Worm (Caenorhabditis elegans) whole organism, L2 larva: ENCODE results near the gene K10B3.5.

ENCODE experiments used
- C34F6.9 ChIP-seq: fragments of 150-350 bp; optimal IDR thresholded peaks from 2 replicates; lab custom pipeline; 2014; ENCODE audit warnings: missing biosample characterization, missing genetic modification characterization
- F13H6.1 ChIP-seq: sonication (generic microtip); optimal IDR thresholded peaks from 2 replicates; lab custom pipeline; 2016; ENCODE audit warnings: missing genetic modification characterization, missing compliant biosample characterization
- R02D3.7 ChIP-seq: fragments of 150-350 bp; optimal IDR thresholded peaks from 2 replicates; lab custom pipeline; 2014; ENCODE audit warnings: missing biosample characterization, missing genetic modification characterization
- Y55F3AM.14 ChIP-seq: fragments of 200-800 bp; sonication (Bioruptor generic); optimal IDR thresholded peaks from 2 replicates; lab custom pipeline; 2018; ENCODE audit warnings: mild to moderate bottlenecking, missing genetic modification characterization, missing compliant biosample characterization
- ZK546.5 ChIP-seq: sonication (generic microtip); optimal IDR thresholded peaks from 2 replicates; lab custom pipeline; 2017; ENCODE audit warnings: missing biosample characterization, missing genetic modification characterization
- alr-1 ChIP-seq: fragments of 150-350 bp; optimal IDR thresholded peaks from 2 replicates; lab custom pipeline; 2014; ENCODE audit warnings: missing biosample characterization, missing genetic modification characterization
- aly-2 ChIP-seq: fragments of 150-350 bp; optimal IDR thresholded peaks from 2 replicates; lab custom pipeline; 2014; ENCODE audit warnings: missing biosample characterization, missing genetic modification characterization
- ama-1 ChIP-seq: fragments of 150-350 bp; optimal IDR thresholded peaks from 2 replicates; lab custom pipeline; 2018; ENCODE audit warnings: inconsistent platforms
- blmp-1 ChIP-seq: sonication (generic microtip); optimal IDR thresholded peaks from 2 replicates; lab custom pipeline; 2017; ENCODE audit warnings: missing genetic modification characterization, mild to moderate bottlenecking, missing compliant biosample characterization, antibody characterized with exemption, moderate library complexity; ENCODE audit not compliant: insufficient read depth
- ceh-16 ChIP-seq: fragments of 150-350 bp; optimal IDR thresholded peaks from 2 replicates; lab custom pipeline; 2014; ENCODE audit warnings: missing biosample characterization, missing genetic modification characterization
- ceh-82 ChIP-seq: fragments of 150-350 bp; optimal IDR thresholded peaks from 2 replicates; lab custom pipeline; 2014; ENCODE audit warnings: missing biosample characterization, missing genetic modification characterization
- crh-2 ChIP-seq: sonication (generic microtip); optimal IDR thresholded peaks from 2 replicates; lab custom pipeline; 2017; ENCODE audit warnings: missing biosample characterization, missing genetic modification characterization
- dmd-4 ChIP-seq: sonication (generic microtip); optimal IDR thresholded peaks from 2 replicates; lab custom pipeline; 2017; ENCODE audit warnings: missing biosample characterization, missing genetic modification characterization
- egl-27 ChIP-seq: sonication (generic microtip); optimal IDR thresholded peaks from 3 replicates; lab custom pipeline; 2017; ENCODE audit warnings: missing biosample characterization, missing genetic modification reagents, missing genetic modification characterization
- elt-1 ChIP-seq: fragments of 150-350 bp; optimal IDR thresholded peaks from 2 replicates; lab custom pipeline; 2014; ENCODE audit warnings: missing biosample characterization, missing genetic modification characterization
- elt-3 ChIP-seq: sonication (generic microtip); optimal IDR thresholded peaks from 2 replicates; lab custom pipeline; 2017; ENCODE audit warnings: missing biosample characterization, missing genetic modification characterization
- fos-1 ChIP-seq: fragments of 150-350 bp; optimal IDR thresholded peaks from 2 replicates; lab custom pipeline; 2014; ENCODE audit warnings: missing biosample characterization, missing genetic modification characterization
- gmeb-1 ChIP-seq: fragments of 150-350 bp; optimal IDR thresholded peaks from 2 replicates; lab custom pipeline; 2014; ENCODE audit warnings: missing biosample characterization, missing genetic modification characterization
- lin-11 ChIP-seq: fragments of 150-350 bp; sonication (generic microtip); optimal IDR thresholded peaks from 2 replicates; lab custom pipeline; 2014; ENCODE audit warnings: missing biosample characterization, missing genetic modification characterization, inconsistent platforms, mixed read lengths
- lin-13 ChIP-seq: fragments of 150-350 bp; optimal IDR thresholded peaks from 2 replicates; lab custom pipeline; 2014; ENCODE audit warnings: missing biosample characterization, missing genetic modification reagents, missing genetic modification characterization
- lin-39 ChIP-seq: fragments of 150-350 bp; optimal IDR thresholded peaks from 2 replicates; lab custom pipeline; 2014; ENCODE audit warnings: missing biosample characterization, missing genetic modification reagents, missing genetic modification characterization
- lsy-2 ChIP-seq, 2 experiments: fragments of 150-350 bp in 1 of 2; sonication (generic microtip) in 1 of 2; optimal IDR thresholded peaks; 2 replicates each; lab custom pipeline; 2014 to 2017; ENCODE audit warnings: missing biosample characterization in 2 of 2, missing genetic modification characterization in 2 of 2
- mab-5 ChIP-seq: fragments of 150-350 bp; optimal IDR thresholded peaks from 2 replicates; lab custom pipeline; 2014; ENCODE audit warnings: missing biosample characterization, missing genetic modification characterization
- mbf-1 ChIP-seq: sonication (generic microtip); optimal IDR thresholded peaks from 2 replicates; lab custom pipeline; 2017; ENCODE audit warnings: missing biosample characterization, missing genetic modification characterization
- mdl-1 ChIP-seq, 2 experiments: fragments of 150-350 bp in 1 of 2; sonication (generic microtip) in 1 of 2; optimal IDR thresholded peaks; 2 replicates each; lab custom pipeline; 2017; ENCODE audit warnings: missing biosample characterization in 2 of 2, missing genetic modification characterization in 2 of 2
- nhr-10 ChIP-seq: sonication (generic microtip); optimal IDR thresholded peaks from 2 replicates; lab custom pipeline; 2017; ENCODE audit warnings: missing biosample characterization, missing genetic modification characterization
- nhr-11 ChIP-seq: fragments of 150-350 bp; optimal IDR thresholded peaks from 2 replicates; lab custom pipeline; 2014; ENCODE audit warnings: missing biosample characterization, missing genetic modification characterization
- nhr-12 ChIP-seq: fragments of 150-350 bp; optimal IDR thresholded peaks from 2 replicates; lab custom pipeline; 2014; ENCODE audit warnings: missing biosample characterization, missing genetic modification characterization
- nhr-129 ChIP-seq: fragments of 150-350 bp; optimal IDR thresholded peaks from 2 replicates; lab custom pipeline; 2014; ENCODE audit warnings: missing biosample characterization, missing genetic modification characterization
- nhr-21 ChIP-seq: fragments of 150-350 bp; optimal IDR thresholded peaks from 2 replicates; lab custom pipeline; 2014; ENCODE audit warnings: missing biosample characterization, missing genetic modification characterization
- nhr-23 ChIP-seq: fragments of 150-350 bp; optimal IDR thresholded peaks from 2 replicates; lab custom pipeline; 2014; ENCODE audit warnings: missing biosample characterization, missing genetic modification reagents, missing genetic modification characterization
- nhr-237 ChIP-seq: fragments of 150-350 bp; optimal IDR thresholded peaks from 2 replicates; lab custom pipeline; 2014; ENCODE audit warnings: missing biosample characterization, missing genetic modification characterization
- nhr-25 ChIP-seq: fragments of 150-350 bp; sonication (generic microtip); optimal IDR thresholded peaks from 3 replicates; lab custom pipeline; 2014; ENCODE audit warnings: missing biosample characterization, missing genetic modification characterization
- nhr-6 ChIP-seq: fragments of 150-350 bp; optimal IDR thresholded peaks from 2 replicates; lab custom pipeline; 2014; ENCODE audit warnings: missing biosample characterization, missing genetic modification characterization
- nhr-77 ChIP-seq: fragments of 150-350 bp; optimal IDR thresholded peaks from 2 replicates; lab custom pipeline; 2014; ENCODE audit warnings: missing biosample characterization, missing genetic modification characterization
- peb-1 ChIP-seq: fragments of 150-350 bp; optimal IDR thresholded peaks from 2 replicates; lab custom pipeline; 2014; ENCODE audit warnings: missing biosample characterization, missing genetic modification characterization
- sem-4 ChIP-seq: fragments of 150-350 bp; optimal IDR thresholded peaks from 2 replicates; lab custom pipeline; 2014; ENCODE audit warnings: missing biosample characterization, missing genetic modification reagents, missing genetic modification characterization
- skn-1 ChIP-seq: sonication (generic microtip); optimal IDR thresholded peaks from 2 replicates; lab custom pipeline; 2017; ENCODE audit warnings: missing biosample characterization, missing genetic modification characterization
- sma-3 ChIP-seq: sonication (generic microtip); optimal IDR thresholded peaks from 2 replicates; lab custom pipeline; 2016; ENCODE audit warnings: missing genetic modification reagents, missing genetic modification characterization, missing compliant biosample characterization
- sma-9 ChIP-seq, 2 experiments: fragments of 150-350 bp in 1 of 2; sonication (generic microtip) in 1 of 2; optimal IDR thresholded peaks; 2 replicates each; lab custom pipeline; 2014 to 2016; ENCODE audit warnings: missing genetic modification characterization in 2 of 2, mild to moderate bottlenecking in 1 of 2, missing biosample characterization in 1 of 2, missing compliant biosample characterization in 1 of 2, missing genetic modification reagents in 1 of 2, moderate library complexity in 1 of 2
- snpc-4 ChIP-seq: fragments of 150-350 bp; optimal IDR thresholded peaks from 2 replicates; lab custom pipeline; 2014; ENCODE audit warnings: missing biosample characterization, missing genetic modification characterization
- unc-39 ChIP-seq: fragments of 150-350 bp; optimal IDR thresholded peaks from 2 replicates; lab custom pipeline; 2014; ENCODE audit warnings: missing biosample characterization, missing genetic modification characterization
- unc-55 ChIP-seq: fragments of 150-350 bp; sonication (generic microtip); optimal IDR thresholded peaks from 3 replicates; lab custom pipeline; 2014; ENCODE audit warnings: missing biosample characterization, missing genetic modification reagents, missing genetic modification characterization
- unc-62 ChIP-seq: fragments of 150-350 bp; optimal IDR thresholded peaks from 2 replicates; lab custom pipeline; 2014; ENCODE audit warnings: missing biosample characterization, missing genetic modification reagents, missing genetic modification characterization
- zag-1 ChIP-seq: fragments of 150-350 bp; optimal IDR thresholded peaks from 2 replicates; lab custom pipeline; 2014; ENCODE audit warnings: missing biosample characterization, missing genetic modification characterization
- ztf-1 ChIP-seq: fragments of 200-800 bp; sonication (Bioruptor generic); conservative IDR thresholded peaks from 2 replicates; pipeline ENCODE4 v1.3.6; 2022; ENCODE audit warnings: missing genetic modification characterization, missing compliant biosample characterization
- ztf-11 ChIP-seq: sonication (generic microtip); optimal IDR thresholded peaks from 2 replicates; lab custom pipeline; 2017; ENCODE audit warnings: missing biosample characterization, missing genetic modification characterization
- ztf-4 ChIP-seq: fragments of 150-350 bp; optimal IDR thresholded peaks from 2 replicates; lab custom pipeline; 2014; ENCODE audit warnings: missing biosample characterization, missing genetic modification characterization

The K10B3.5 gene

ce11 chrX:3102165-3102564, 4.1 kb downstream of the K10B3.5 start, which contains the start of gene ztf-13 (continued):
- TF ChIP-seq ztf-1 (GFP tag; lab: Robert Waterston, UW), result no peak
- TF ChIP-seq mdl-1 (tag; optimal IDR thresholded peaks at IDR 0.05; lab: Kevin White, UChicago), result no peak
- no peak for TF ChIP-seq lin-11 (tag; lab: Kevin White, UChicago)
- peak; percentile 52 for TF ChIP-seq sma-9 (GFP tag; optimal IDR thresholded peaks at IDR 0.05; lab: Kevin White, UChicago)
- no peak for TF ChIP-seq sma-9 (tag; optimal IDR thresholded peaks at IDR 0.05; lab: Kevin White, UChicago)
- TF ChIP-seq, all 48 proteins: peak for 10

DNA sequence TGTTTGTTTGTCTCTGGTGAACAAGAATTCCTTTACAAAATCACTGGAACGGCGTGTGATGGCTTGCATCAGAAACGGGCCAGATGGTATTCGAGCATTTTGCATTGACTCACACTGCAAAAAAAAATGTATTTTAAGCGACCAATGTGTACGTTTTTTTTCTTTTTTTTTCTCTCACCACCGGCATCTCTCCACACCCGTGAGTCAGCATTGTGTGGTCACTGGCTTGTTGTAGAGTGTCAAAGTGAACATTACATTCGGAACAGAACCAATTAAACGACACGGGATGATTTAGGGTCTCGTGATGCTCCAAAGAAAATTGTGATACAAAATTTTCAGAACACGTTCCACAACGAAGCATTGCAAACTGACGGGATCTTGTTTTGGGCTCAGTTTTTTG, 4.7 kb downstream of the K10B3.5 start:
- TF ChIP-seq fos-1 (tag; lab: Kevin White, UChicago), result peak; percentile 48
- TF ChIP-seq mbf-1 (tag; lab: Kevin White, UChicago), result no peak
- no peak for TF ChIP-seq egl-27 (tag; lab: Kevin White, UChicago)
- TF ChIP-seq C34F6.9 (tag; lab: Kevin White, UChicago), result peak; percentile 22
- peak; percentile 16 for TF ChIP-seq nhr-129 (tag; lab: Kevin White, UChicago)

DNA sequence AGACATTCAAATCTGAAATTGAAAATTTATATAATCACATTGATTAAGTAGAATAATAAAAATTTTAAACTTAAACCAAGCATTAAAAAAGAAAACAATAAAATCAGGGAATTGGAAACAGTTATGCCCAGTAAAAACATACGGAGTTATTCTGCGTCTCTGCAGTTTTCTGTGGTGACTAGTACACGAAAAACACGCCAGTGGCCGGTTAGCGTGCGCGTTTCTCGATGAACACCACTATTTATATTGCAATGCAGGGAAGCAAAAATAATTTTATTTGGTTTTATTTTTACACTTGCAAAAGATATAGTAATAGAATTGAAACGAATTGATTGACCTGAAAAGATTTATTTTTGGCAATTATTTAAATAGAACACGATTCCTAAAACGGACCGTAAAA, 6.4 kb downstream of the K10B3.5 start, which contains the start of gene sec-3:
Gene sec-3 (minus strand): TSS at position 21 of the 400 bp plus-strand sequence.
- TF ChIP-seq lsy-2 (tag; optimal IDR thresholded peaks at IDR 0.05; lab: Kevin White, UChicago) (peak; percentile 80 to 92), nhr-237 (peak; percentile 13), peb-1 (tag; lab: Kevin White, UChicago) (no peak), gmeb-1 (tag; lab: Kevin White, UChicago) (peak; percentile 84), sma-3 (GFP tag; lab: Kevin White, UChicago) (peak; percentile 85), nhr-77 (tag; lab: Kevin White, UChicago) (peak; percentile 22), C34F6.9 (tag; lab: Kevin White, UChicago) (peak; percentile 97), aly-2 (tag; lab: Kevin White, UChicago) (no peak), snpc-4 (peak; percentile 59), elt-3 (tag; lab: Kevin White, UChicago) (no peak), F13H6.1 (tag; lab: Kevin White, UChicago) (peak; percentile 90), lin-13 (GFP tag; lab: Kevin White, UChicago) (peak; percentile 87), ztf-1 (GFP tag; lab: Robert Waterston, UW) (no peak), ceh-82 (tag; lab: Kevin White, UChicago) (no peak), Y55F3AM.14 (no peak), unc-62 (GFP tag; lab: Kevin White, UChicago) (no peak), R02D3.7 (tag; lab: Kevin White, UChicago) (peak; percentile 39), elt-1 (tag; lab: Kevin White, UChicago) (no peak), ZK546.5 (no peak), unc-39 (tag; lab: Kevin White, UChicago) (no peak), ztf-11 (no peak), lin-39 (no peak), blmp-1 (tag; lab: Kevin White, UChicago) (peak; percentile 37), alr-1 (no peak), nhr-23 (tag; lab: Kevin White, UChicago) (no peak), ceh-16 (peak; percentile 79), sem-4 (tag; lab: Kevin White, UChicago) (peak; percentile 81), egl-27 (tag; lab: Kevin White, UChicago) (peak; percentile 82), lin-11 (tag; lab: Kevin White, UChicago) (peak; percentile 57), nhr-129 (tag; lab: Kevin White, UChicago) (peak; percentile 85), dmd-4 (tag; lab: Kevin White, UChicago) (no peak), nhr-10 (peak; percentile 22), ztf-4 (tag; lab: Kevin White, UChicago) (peak; percentile 77), mdl-1 (tag; optimal IDR thresholded peaks at IDR 0.05; lab: Kevin White, UChicago) (peak in 1 of 2 experiments; percentile 38), nhr-6 (peak; percentile 83), fos-1 (tag; lab: Kevin White, UChicago) (peak; percentile 88), unc-55 (GFP tag; lab: Kevin White, UChicago) (peak; percentile 94), nhr-25 (peak; percentile 88), skn-1 (peak; percentile 50), zag-1 (tag; lab: Kevin White, UChicago) (peak; percentile 23), mab-5 (tag; lab: Kevin White, UChicago) (peak; percentile 83), crh-2 (tag; lab: Kevin White, UChicago) (peak; percentile 90), nhr-21 (peak; percentile 79), ama-1 (lab: Kevin White, UChicago) (peak; percentile 43), mbf-1 (tag; lab: Kevin White, UChicago) (no peak), nhr-12 (tag; lab: Kevin White, UChicago) (peak; percentile 56), nhr-11 (no peak), sma-9 (GFP tag; optimal IDR thresholded peaks at IDR 0.05; lab: Kevin White, UChicago) (peak; percentile 91), sma-9 (tag; optimal IDR thresholded peaks at IDR 0.05; lab: Kevin White, UChicago) (no peak)
